Worm (Caenorhabditis elegans) whole organism, L3 larva: ENCODE results near the gene C06E7.88.

ENCODE experiments used
- R02D3.7 ChIP-seq: fragments of 150-350 bp; optimal IDR thresholded peaks from 2 replicates; lab custom pipeline; 2014; ENCODE audit warnings: missing biosample characterization, missing genetic modification characterization
- ama-1 ChIP-seq: fragments of 150-350 bp; optimal IDR thresholded peaks from 2 replicates; lab custom pipeline; 2018
- ceh-16 ChIP-seq: sonication (generic microtip); optimal IDR thresholded peaks from 2 replicates; lab custom pipeline; 2017; ENCODE audit warnings: missing biosample characterization, missing genetic modification characterization
- ceh-28 ChIP-seq: fragments of 150-350 bp; optimal IDR thresholded peaks from 2 replicates; lab custom pipeline; 2014; ENCODE audit warnings: missing biosample characterization, missing genetic modification reagents, missing genetic modification characterization
- ceh-9 ChIP-seq: sonication (generic microtip); optimal IDR thresholded peaks from 2 replicates; lab custom pipeline; 2018; ENCODE audit warnings: missing biosample characterization, missing genetic modification characterization
- daf-12 ChIP-seq: fragments of 150-350 bp; optimal IDR thresholded peaks from 2 replicates; lab custom pipeline; 2014; ENCODE audit warnings: missing biosample characterization, missing genetic modification reagents, missing genetic modification characterization
- egl-27 ChIP-seq: sonication (generic microtip); optimal IDR thresholded peaks from 4 replicates; lab custom pipeline; 2017; ENCODE audit warnings: missing biosample characterization, missing genetic modification reagents, missing genetic modification characterization
- egl-5 ChIP-seq: fragments of 150-350 bp; optimal IDR thresholded peaks from 2 replicates; lab custom pipeline; 2017; ENCODE audit warnings: missing biosample characterization, missing genetic modification reagents, missing genetic modification characterization, inconsistent platforms
- elt-1 ChIP-seq: fragments of 150-350 bp; optimal IDR thresholded peaks from 2 replicates; lab custom pipeline; 2014; ENCODE audit warnings: missing biosample characterization, missing genetic modification characterization
- elt-2 ChIP-seq: sonication (generic microtip); optimal IDR thresholded peaks from 2 replicates; lab custom pipeline; 2016; ENCODE audit warnings: missing genetic modification reagents, mild to moderate bottlenecking, missing genetic modification characterization, missing compliant biosample characterization
- elt-3 ChIP-seq, 3 experiments: fragments of 150-350 bp in 1 of 3; sonication (generic microtip) in 2 of 3; optimal IDR thresholded peaks; 2 replicates in 2 of 3; 4 replicates in 1 of 3; lab custom pipeline; 2014 to 2017; ENCODE audit warnings: missing biosample characterization in 3 of 3, missing genetic modification characterization in 3 of 3
- eor-1 ChIP-seq, 2 experiments: fragments of 150-350 bp; optimal IDR thresholded peaks; 2 replicates each; lab custom pipeline; 2014 to 2018; ENCODE audit warnings: missing biosample characterization in 2 of 2, missing genetic modification characterization in 2 of 2
- fos-1 ChIP-seq: fragments of 150-350 bp; optimal IDR thresholded peaks from 2 replicates; lab custom pipeline; 2014; ENCODE audit warnings: missing biosample characterization, missing genetic modification characterization
- hmg-11 ChIP-seq: sonication (generic microtip); optimal IDR thresholded peaks from 2 replicates; lab custom pipeline; 2016; ENCODE audit warnings: missing genetic modification characterization, missing compliant biosample characterization
- jun-1 ChIP-seq: fragments of 150-350 bp; optimal IDR thresholded peaks from 2 replicates; lab custom pipeline; 2014; ENCODE audit warnings: missing biosample characterization, missing genetic modification reagents, missing genetic modification characterization
- lin-15B ChIP-seq: fragments of 150-350 bp; optimal IDR thresholded peaks from 2 replicates; lab custom pipeline; 2014; ENCODE audit warnings: missing biosample characterization, missing genetic modification characterization
- lin-39 ChIP-seq: fragments of 150-350 bp; optimal IDR thresholded peaks from 2 replicates; lab custom pipeline; 2018; ENCODE audit warnings: missing biosample characterization, missing genetic modification reagents, missing genetic modification characterization
- mdl-1 ChIP-seq: fragments of 150-350 bp; optimal IDR thresholded peaks from 2 replicates; lab custom pipeline; 2014; ENCODE audit warnings: missing biosample characterization, missing genetic modification characterization
- mml-1 ChIP-seq: fragments of 150-350 bp; sonication (generic microtip); optimal IDR thresholded peaks from 3 replicates; lab custom pipeline; 2014; ENCODE audit warnings: missing biosample characterization, missing genetic modification characterization
- nfya-1 ChIP-seq: sonication (generic microtip); optimal IDR thresholded peaks from 2 replicates; lab custom pipeline; 2017; ENCODE audit warnings: missing genetic modification characterization, mild to moderate bottlenecking, missing compliant biosample characterization, antibody characterized with exemption, moderate library complexity; ENCODE audit not compliant: insufficient read depth
- nhr-12 ChIP-seq: fragments of 150-350 bp; optimal IDR thresholded peaks from 2 replicates; lab custom pipeline; 2014; ENCODE audit warnings: missing biosample characterization, missing genetic modification characterization
- nhr-23 ChIP-seq: fragments of 150-350 bp; optimal IDR thresholded peaks from 2 replicates; lab custom pipeline; 2014; ENCODE audit warnings: missing biosample characterization, missing genetic modification reagents, missing genetic modification characterization
- nhr-237 ChIP-seq: fragments of 150-350 bp; optimal IDR thresholded peaks from 2 replicates; lab custom pipeline; 2014; ENCODE audit warnings: missing biosample characterization, missing genetic modification characterization
- nhr-25 ChIP-seq: sonication (generic microtip); optimal IDR thresholded peaks from 2 replicates; lab custom pipeline; 2017; ENCODE audit warnings: missing biosample characterization, missing genetic modification characterization
- nhr-43 ChIP-seq: sonication (generic microtip); optimal IDR thresholded peaks from 2 replicates; lab custom pipeline; 2016; ENCODE audit warnings: mild to moderate bottlenecking, missing genetic modification characterization, missing compliant biosample characterization; ENCODE audit not compliant: poor library complexity, severe bottlenecking
- nhr-67 ChIP-seq: fragments of 150-350 bp; optimal IDR thresholded peaks from 2 replicates; lab custom pipeline; 2014; ENCODE audit warnings: missing biosample characterization, missing genetic modification characterization
- pha-4 ChIP-seq: fragments of 150-350 bp; optimal IDR thresholded peaks from 2 replicates; lab custom pipeline; 2014; ENCODE audit warnings: missing biosample characterization, missing genetic modification reagents, missing genetic modification characterization
- pqm-1 ChIP-seq: fragments of 150-350 bp; optimal IDR thresholded peaks from 2 replicates; lab custom pipeline; 2017; ENCODE audit warnings: missing biosample characterization, missing genetic modification characterization, inconsistent platforms
- sea-2 ChIP-seq: fragments of 150-350 bp; sonication (generic microtip); optimal IDR thresholded peaks from 4 replicates; lab custom pipeline; 2014; ENCODE audit warnings: missing biosample characterization, missing genetic modification reagents, missing genetic modification characterization
- snpc-4 ChIP-seq: fragments of 150-350 bp; optimal IDR thresholded peaks from 2 replicates; lab custom pipeline; 2014; ENCODE audit warnings: missing biosample characterization, missing genetic modification characterization
- tbx-2 ChIP-seq: sonication (generic microtip); optimal IDR thresholded peaks from 2 replicates; lab custom pipeline; 2016; ENCODE audit warnings: mild to moderate bottlenecking, missing genetic modification characterization, missing compliant biosample characterization
- unc-39 ChIP-seq: sonication (generic microtip); optimal IDR thresholded peaks from 4 replicates; lab custom pipeline; 2017; ENCODE audit warnings: missing biosample characterization, missing genetic modification characterization
- zag-1 ChIP-seq: fragments of 150-350 bp; optimal IDR thresholded peaks from 2 replicates; lab custom pipeline; 2014; ENCODE audit warnings: missing biosample characterization, missing genetic modification characterization
- ztf-11 ChIP-seq: fragments of 150-350 bp; optimal IDR thresholded peaks from 2 replicates; lab custom pipeline; 2014; ENCODE audit warnings: missing biosample characterization, missing genetic modification characterization
- ztf-4 ChIP-seq: fragments of 150-350 bp; optimal IDR thresholded peaks from 2 replicates; lab custom pipeline; 2014; ENCODE audit warnings: missing biosample characterization, missing genetic modification characterization

Gene C06E7.88

ce11 chrIV:5820953-5821352 lies 46.1 kb downstream of the C06E7.88 start:
- TF ChIP-seq nfya-1 (tag; lab: Kevin White, UChicago): peak; percentile 22
- no peak for TF ChIP-seq daf-12 (tag; lab: Kevin White, UChicago)
- peak; percentile 37 for TF ChIP-seq pha-4 (tag; lab: Kevin White, UChicago)
- peak; percentile 4 for TF ChIP-seq elt-2
- TF ChIP-seq egl-27: no peak
- TF ChIP-seq lin-39 (tag; lab: Kevin White, UChicago): no peak
- peak; percentile 40 for TF ChIP-seq pqm-1 (tag; lab: Kevin White, UChicago)
- TF ChIP-seq jun-1 (tag; lab: Kevin White, UChicago): no peak
- no peak for TF ChIP-seq fos-1
- no peak for TF ChIP-seq zag-1
- no peak for TF ChIP-seq unc-39 (tag; lab: Kevin White, UChicago)
- no peak for TF ChIP-seq hmg-11
- no peak for TF ChIP-seq nhr-237
- no peak for TF ChIP-seq ceh-16
- TF ChIP-seq, all 47 proteins: peak for 4

- no peak for TF ChIP-seq nhr-43 (tag; lab: Kevin White, UChicago)
- TF ChIP-seq daf-12 (tag; lab: Kevin White, UChicago): no peak
- no peak for TF ChIP-seq ceh-28
- peak; percentile 16 for TF ChIP-seq pha-4 (tag; lab: Kevin White, UChicago)
Measured at ce11 chrIV:5820056-5820799, 46.9 kb downstream of the C06E7.88 start.

ce11 chrIV:5817459-5817858 lies 49.6 kb downstream of the C06E7.88 start:
- TF ChIP-seq ceh-28 (peak; percentile 56), ceh-9 (no peak), lin-39 (tag; lab: Kevin White, UChicago) (peak; percentile 34), egl-27 (no peak), snpc-4 (tag; lab: Kevin White, UChicago) (no peak), fos-1 (no peak), R02D3.7 (peak; percentile 54), pha-4 (tag; lab: Kevin White, UChicago) (peak; percentile 79), nhr-12 (tag; lab: Kevin White, UChicago) (no peak), elt-3 (tag; optimal IDR thresholded peaks at IDR 0.05; lab: Kevin White, UChicago) (peak in 2 of 3 experiments; percentile 8), eor-1 (tag; optimal IDR thresholded peaks at IDR 0.05; lab: Kevin White, UChicago) (no peak), nhr-23 (peak; percentile 84), elt-2 (peak; percentile 80), elt-1 (tag; lab: Kevin White, UChicago) (peak; percentile 16), zag-1 (no peak), ztf-4 (tag; lab: Kevin White, UChicago) (no peak), jun-1 (tag; lab: Kevin White, UChicago) (peak; percentile 59), tbx-2 (no peak), ama-1 (lab: Kevin White, UChicago) (no peak), hmg-11 (peak; percentile 54), lin-15B (tag; lab: Kevin White, UChicago) (peak; percentile 18), sea-2 (GFP tag; lab: Kevin White, UChicago) (no peak), nfya-1 (tag; lab: Kevin White, UChicago) (peak; percentile 56), daf-12 (tag; lab: Kevin White, UChicago) (no peak), egl-5 (tag; lab: Kevin White, UChicago) (peak; percentile 48), nhr-67 (tag; lab: Kevin White, UChicago) (no peak), nhr-25 (tag; lab: Kevin White, UChicago) (peak; percentile 63), nhr-43 (tag; lab: Kevin White, UChicago) (peak; percentile 76), pqm-1 (tag; lab: Kevin White, UChicago) (peak; percentile 80)

- TF ChIP-seq mml-1 (no peak), pha-4 (tag; lab: Kevin White, UChicago) (peak; percentile 16), mdl-1 (tag; lab: Kevin White, UChicago) (no peak), ztf-11 (tag; lab: Kevin White, UChicago) (no peak)
Measured at ce11 chrIV:5816466-5816865, 50.6 kb downstream of the C06E7.88 start.
